Worm (Caenorhabditis elegans): ENCODE data around the gene erp-44.2.
A peak's percentile ranks its signal among the peaks of the same experiment; 100 is the strongest.

erp-44.2 gene

DNA sequence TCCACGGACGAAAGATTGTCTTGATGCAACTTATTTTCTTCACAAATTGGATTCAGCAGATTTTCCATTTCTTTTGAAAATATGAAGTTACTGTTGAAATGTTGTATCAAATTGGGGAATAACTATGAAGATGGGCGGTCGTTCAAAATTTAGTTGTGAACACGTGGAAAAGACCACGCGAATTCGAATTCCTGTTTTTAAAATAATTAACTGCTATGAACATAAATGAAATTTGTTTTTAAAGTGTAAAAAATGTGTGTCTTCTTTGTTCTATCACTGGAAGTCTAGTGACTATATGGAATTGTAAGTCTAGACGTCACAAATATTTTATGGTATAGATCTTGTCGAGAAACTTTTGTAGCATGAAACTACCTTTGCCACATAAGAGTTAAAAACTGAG, 4.0 kb upstream of the erp-44.2 start, which contains the start of gene C06A6.7:
Gene C06A6.7, minus strand, starts transcription at position 101 of the 400 bp plus-strand sequence.
- TF ChIP-seq B0019.2 (GFP tag; conservative IDR thresholded peaks at IDR 0.05) (no peak), repo-1 (tag; optimal IDR thresholded peaks at IDR 0.05) (no peak), nhr-120 (GFP tag; IDR thresholded peaks at IDR 0.05) (no peak), egl-18 (GFP tag; IDR thresholded peaks at IDR 0.05) (no peak), nfya-1 (tag; optimal IDR thresholded peaks at IDR 0.05; ENCODE audit: borderline replicate concordance, insufficient read depth) (no peak), ets-4 (GFP tag; optimal IDR thresholded peaks at IDR 0.05) (no peak), B0261.1 (tag; optimal IDR thresholded peaks at IDR 0.05) (no peak), cebp-1 (GFP tag; IDR thresholded peaks at IDR 0.05) (no peak), cebp-1 (tag; optimal IDR thresholded peaks at IDR 0.05) (no peak), snpc-1.3 (tag; optimal IDR thresholded peaks at IDR 0.05; ENCODE audit: insufficient read depth) (no peak), nfya-2 (GFP tag; IDR thresholded peaks at IDR 0.05) (no peak)

DNA sequence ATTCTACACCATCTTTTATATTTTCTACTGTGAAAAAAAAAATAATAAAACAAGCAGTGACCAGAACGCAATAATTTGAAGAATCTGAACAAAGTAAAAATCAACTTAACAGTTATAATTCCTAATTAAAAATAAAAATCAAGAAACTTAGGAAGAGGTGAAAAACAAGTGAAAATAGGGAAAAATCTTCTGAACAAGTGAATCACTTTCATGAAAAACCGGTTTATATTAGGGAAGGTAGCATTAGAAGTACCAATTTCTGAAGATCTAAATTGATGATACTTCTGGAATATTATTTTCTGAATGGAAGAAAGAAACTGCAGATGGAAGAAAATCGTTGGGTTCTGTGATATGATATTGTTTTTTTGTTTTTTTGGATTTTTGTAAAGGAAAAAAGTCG, 2.0 kb upstream of the erp-44.2 start:
- TF ChIP-seq attf-5 (GFP tag; optimal IDR thresholded peaks at IDR 0.05) (no peak), dox-1 (GFP tag; IDR thresholded peaks at IDR 0.05) (no peak), ZK185.1 (tag; optimal IDR thresholded peaks at IDR 0.05; ENCODE audit: poor library complexity, severe bottlenecking) (no peak), zim-3 (tag; optimal IDR thresholded peaks at IDR 0.05) (no peak), K11D2.4 (GFP tag; IDR thresholded peaks at IDR 0.05) (no peak), snpc-1.3 (tag; optimal IDR thresholded peaks at IDR 0.05; ENCODE audit: insufficient read depth) (no peak), tbx-9 (tag; optimal IDR thresholded peaks at IDR 0.05; ENCODE audit: borderline replicate concordance) (no peak), hmg-20 (GFP tag; IDR thresholded peaks at IDR 0.05) (no peak), mcd-1 (GFP tag; IDR thresholded peaks at IDR 0.05) (no peak), fkh-3 (tag; optimal IDR thresholded peaks at IDR 0.05) (no peak), F57A8.1 (GFP tag; optimal IDR thresholded peaks at IDR 0.05) (no peak), rpc-1 (optimal IDR thresholded peaks at IDR 0.05) (no peak), rpc-1 (tag; optimal IDR thresholded peaks at IDR 0.05) (no peak), snpc-4 (GFP tag; optimal IDR thresholded peaks at IDR 0.05) (no peak), snpc-4 (tag; optimal IDR thresholded peaks at IDR 0.05) (no peak), let-526 (GFP tag; IDR thresholded peaks at IDR 0.05) (no peak)

DNA sequence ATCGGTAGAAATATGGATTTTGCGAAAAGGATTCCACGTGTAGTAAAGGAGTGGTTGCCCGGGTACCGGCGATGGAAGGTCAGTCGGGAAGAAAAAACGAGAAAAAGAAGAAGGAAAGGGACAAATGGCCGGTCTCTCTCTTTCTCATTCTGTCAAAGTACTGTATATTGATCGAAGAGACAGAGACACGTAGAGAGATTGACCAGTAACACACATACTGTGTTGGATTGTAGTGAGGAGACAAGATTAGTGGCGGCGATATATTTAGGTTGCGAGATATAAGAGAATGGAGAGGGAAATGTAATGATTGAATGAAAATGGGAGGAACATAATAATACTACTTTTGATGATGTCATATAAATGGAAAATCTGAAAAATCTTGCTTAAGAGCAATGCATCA, 1.6 kb upstream of the erp-44.2 start:
- TF ChIP-seq hlh-26 (GFP tag; conservative IDR thresholded peaks at IDR 0.05), result no peak
- TF ChIP-seq unc-62 (GFP tag; optimal IDR thresholded peaks at IDR 0.05), result no peak

DNA sequence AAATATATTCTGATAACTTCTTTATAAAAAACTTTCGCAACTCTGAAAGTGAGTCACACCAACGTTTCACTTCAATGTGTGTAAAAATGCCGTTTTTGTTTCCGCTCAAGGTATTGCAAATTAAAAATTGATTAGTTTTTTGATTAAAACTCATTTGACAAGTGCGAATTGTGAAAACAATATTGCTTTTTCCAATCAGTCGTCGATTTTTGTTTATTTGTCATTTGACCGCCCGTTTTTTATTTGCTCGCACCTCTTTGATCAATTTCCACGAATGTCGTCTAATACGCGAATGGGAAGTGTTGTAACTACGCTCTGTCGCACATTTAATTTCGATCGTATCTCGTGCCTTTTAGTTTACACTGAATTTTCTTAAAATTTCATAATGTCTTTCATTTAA, 4.3 kb downstream of the erp-44.2 start, which contains the start of gene mvb-12:
Gene mvb-12, plus strand, starts transcription at position 375 of the 400 bp plus-strand sequence.
- TF ChIP-seq mcd-1 (GFP tag; IDR thresholded peaks at IDR 0.05), result 0 out of 2 replicates have a peak, but pooled peaks have one; percentile 20
- TF ChIP-seq hsf-1 (GFP tag; IDR thresholded peaks at IDR 0.05), result no peak
- TF ChIP-seq nfyb-1 (GFP tag; IDR thresholded peaks at IDR 0.05), result 0 out of 2 replicates have a peak, but pooled peaks have one; percentile 20
- no peak for TF ChIP-seq tlf-1 (GFP tag; optimal IDR thresholded peaks at IDR 0.05)
- TF ChIP-seq F39B2.1 (GFP tag; IDR thresholded peaks at IDR 0.05), result no peak
- TF ChIP-seq B0035.1 (tag; optimal IDR thresholded peaks at IDR 0.05), result no peak
- TF ChIP-seq Y56A3A.18 (GFP tag; IDR thresholded peaks at IDR 0.05), result no peak
- TF ChIP-seq F57A8.1 (GFP tag; optimal IDR thresholded peaks at IDR 0.05), result no peak
- peak; percentile 19 for TF ChIP-seq attf-5 (GFP tag; optimal IDR thresholded peaks at IDR 0.05)
- no peak for TF ChIP-seq hlh-26 (GFP tag; conservative IDR thresholded peaks at IDR 0.05)
- TF ChIP-seq cebp-1 (GFP tag; IDR thresholded peaks at IDR 0.05), result peak; percentile 22; the same call in 1 of the 2 replicates
- TF ChIP-seq cebp-1 (tag; optimal IDR thresholded peaks at IDR 0.05), result peak; percentile 79
- no peak for TF ChIP-seq pbrm-1 (GFP tag; IDR thresholded peaks at IDR 0.05)
- TF ChIP-seq lin-35 (GFP tag; optimal IDR thresholded peaks at IDR 0.05), result no peak
- peak; percentile 79 for TF ChIP-seq nhr-80 (tag; optimal IDR thresholded peaks at IDR 0.05)
- TF ChIP-seq let-607 (tag; optimal IDR thresholded peaks at IDR 0.05), result peak in 1 of 2 experiments; percentile 4

All from whole organism, young adult.